Worm (Caenorhabditis elegans) whole organism, L3 larva: ENCODE data around the gene puf-7.

Source experiments
- ama-1 ChIP-seq: fragments of 150-350 bp; optimal IDR thresholded peaks from 2 replicates; lab custom pipeline; 2018
- ceh-82 ChIP-seq: fragments of 150-350 bp; optimal IDR thresholded peaks from 2 replicates; lab custom pipeline; 2014; ENCODE audit warnings: missing biosample characterization, missing genetic modification characterization
- fos-1 ChIP-seq: fragments of 150-350 bp; optimal IDR thresholded peaks from 2 replicates; lab custom pipeline; 2014; ENCODE audit warnings: missing biosample characterization, missing genetic modification characterization
- lin-39 ChIP-seq: fragments of 150-350 bp; optimal IDR thresholded peaks from 2 replicates; lab custom pipeline; 2018; ENCODE audit warnings: missing biosample characterization, missing genetic modification reagents, missing genetic modification characterization
- mdl-1 ChIP-seq: fragments of 150-350 bp; optimal IDR thresholded peaks from 2 replicates; lab custom pipeline; 2014; ENCODE audit warnings: missing biosample characterization, missing genetic modification characterization
- nhr-11 ChIP-seq: fragments of 150-350 bp; optimal IDR thresholded peaks from 2 replicates; lab custom pipeline; 2014; ENCODE audit warnings: missing biosample characterization, missing genetic modification characterization
- nhr-237 ChIP-seq: fragments of 150-350 bp; optimal IDR thresholded peaks from 2 replicates; lab custom pipeline; 2014; ENCODE audit warnings: missing biosample characterization, missing genetic modification characterization
- nhr-67 ChIP-seq: fragments of 150-350 bp; optimal IDR thresholded peaks from 2 replicates; lab custom pipeline; 2014; ENCODE audit warnings: missing biosample characterization, missing genetic modification characterization
- nhr-76 ChIP-seq: fragments of 150-350 bp; sonication (generic microtip); optimal IDR thresholded peaks from 5 replicates; lab custom pipeline; 2014; ENCODE audit warnings: missing biosample characterization, missing genetic modification characterization
- nhr-77 ChIP-seq: fragments of 150-350 bp; optimal IDR thresholded peaks from 2 replicates; lab custom pipeline; 2014; ENCODE audit warnings: missing biosample characterization, missing genetic modification characterization
- skn-1 ChIP-seq: fragments of 150-350 bp; optimal IDR thresholded peaks from 2 replicates; lab custom pipeline; 2014; ENCODE audit warnings: missing biosample characterization, missing genetic modification characterization
- snpc-4 ChIP-seq: fragments of 150-350 bp; optimal IDR thresholded peaks from 2 replicates; lab custom pipeline; 2014; ENCODE audit warnings: missing biosample characterization, missing genetic modification characterization

DNA sequence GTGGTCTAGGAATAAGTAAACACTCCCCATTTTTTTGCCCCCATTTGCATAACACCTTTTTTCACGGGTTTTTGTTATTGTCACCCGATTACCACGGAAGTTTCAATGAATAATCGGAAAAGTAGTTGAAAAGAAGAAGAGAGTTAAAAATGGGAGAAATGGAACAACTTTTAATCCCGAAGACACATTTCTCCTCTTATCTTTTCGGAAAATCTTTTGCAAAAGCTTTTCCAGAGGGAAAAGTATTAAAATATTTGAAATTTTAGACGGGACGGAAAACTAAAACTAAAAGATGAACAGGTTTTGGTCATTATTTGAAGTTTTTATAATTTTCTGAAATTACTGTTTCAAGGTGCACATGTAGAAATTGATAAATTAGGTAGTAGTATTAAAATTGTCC lies 32.5 kb downstream of the puf-7 start:
- no peak for TF ChIP-seq fos-1 (tag; lab: Kevin White, UChicago)
- no peak for TF ChIP-seq nhr-77 (tag; lab: Kevin White, UChicago)
- no peak for TF ChIP-seq mdl-1 (tag; lab: Kevin White, UChicago)
- TF ChIP-seq snpc-4 (tag; lab: Kevin White, UChicago) = no peak
- no peak for TF ChIP-seq nhr-76 (tag; lab: Kevin White, UChicago)
- no peak for TF ChIP-seq nhr-67 (tag; lab: Kevin White, UChicago)
- TF ChIP-seq ceh-82 (tag; lab: Kevin White, UChicago) = no peak
- no peak for TF ChIP-seq nhr-237 (tag; lab: Kevin White, UChicago)
- peak; percentile 18 for TF ChIP-seq lin-39 (tag; lab: Kevin White, UChicago)
- no peak for TF ChIP-seq skn-1 (tag; lab: Kevin White, UChicago)
- TF ChIP-seq ama-1 (lab: Kevin White, UChicago) = no peak
- TF ChIP-seq nhr-11 (tag; lab: Kevin White, UChicago) = no peak
